Worm (Caenorhabditis elegans) whole organism, mixed stage, embryonic: ENCODE data around the gene set-30.

Experiments
- M03D4.4 ChIP-seq: sonication (generic microtip); optimal IDR thresholded peaks from 2 replicates; lab custom pipeline; 2017; ENCODE audit warnings: mild to moderate bottlenecking, missing genetic modification characterization, missing compliant biosample characterization
- bed-3 ChIP-seq: fragments of 200-800 bp; sonication (Bioruptor generic); optimal IDR thresholded peaks from 3 replicates; lab custom pipeline; 2018; ENCODE audit warnings: mild to moderate bottlenecking, missing genetic modification characterization, moderate library complexity, missing compliant biosample characterization
- blmp-1 ChIP-seq: fragments of 150-350 bp; optimal IDR thresholded peaks from 2 replicates; lab custom pipeline; 2014; ENCODE audit warnings: missing biosample characterization, missing genetic modification characterization
- ceh-39 ChIP-seq: fragments of 150-350 bp; optimal IDR thresholded peaks from 2 replicates; lab custom pipeline; 2014; ENCODE audit warnings: missing biosample characterization, missing genetic modification characterization
- ceh-43 ChIP-seq: fragments of 200-800 bp; sonication (Bioruptor generic); optimal IDR thresholded peaks from 2 replicates; lab custom pipeline; 2018; ENCODE audit warnings: mild to moderate bottlenecking, missing genetic modification characterization, moderate library complexity, missing compliant biosample characterization
- ceh-83 ChIP-seq: fragments of 200-800 bp; sonication (Bioruptor generic); optimal IDR thresholded peaks from 2 replicates; lab custom pipeline; 2018; ENCODE audit warnings: mild to moderate bottlenecking, missing genetic modification characterization, missing compliant biosample characterization
- ces-1 ChIP-seq: fragments of 150-350 bp; optimal IDR thresholded peaks from 2 replicates; lab custom pipeline; 2014; ENCODE audit warnings: missing biosample characterization, missing genetic modification reagents, missing genetic modification characterization
- cnd-1 ChIP-seq: fragments of 200-800 bp; sonication (Bioruptor generic); optimal IDR thresholded peaks from 2 replicates; lab custom pipeline; 2018; ENCODE audit warnings: mild to moderate bottlenecking, missing genetic modification characterization, missing compliant biosample characterization
- drap-1 ChIP-seq: fragments of 200-800 bp; sonication (Bioruptor generic); optimal IDR thresholded peaks from 3 replicates; lab custom pipeline; 2018; ENCODE audit warnings: mild to moderate bottlenecking, missing genetic modification characterization, missing compliant biosample characterization
- elt-1 ChIP-seq: sonication (generic microtip); optimal IDR thresholded peaks from 2 replicates; lab custom pipeline; 2017; ENCODE audit warnings: missing genetic modification characterization, mild to moderate bottlenecking, missing compliant biosample characterization, antibody characterized with exemption, moderate library complexity, borderline replicate concordance; ENCODE audit not compliant: insufficient read depth
- elt-3 ChIP-seq: fragments of 150-350 bp; optimal IDR thresholded peaks from 2 replicates; lab custom pipeline; 2014; ENCODE audit warnings: missing biosample characterization, missing genetic modification characterization
- flh-1 ChIP-seq: fragments of 200-800 bp; sonication (Bioruptor generic); optimal IDR thresholded peaks from 2 replicates; lab custom pipeline; 2018; ENCODE audit warnings: mild to moderate bottlenecking, missing genetic modification characterization, moderate library complexity, missing compliant biosample characterization
- ham-2 ChIP-seq: fragments of 200-800 bp; sonication (Bioruptor generic); optimal IDR thresholded peaks from 2 replicates; lab custom pipeline; 2018; ENCODE audit warnings: mild to moderate bottlenecking, missing genetic modification characterization, missing compliant biosample characterization
- hlh-1 ChIP-seq: fragments of 150-350 bp; optimal IDR thresholded peaks from 2 replicates; lab custom pipeline; 2014; ENCODE audit warnings: missing biosample characterization, missing genetic modification reagents, missing genetic modification characterization
- lin-13 ChIP-seq: fragments of 150-350 bp; optimal IDR thresholded peaks from 2 replicates; lab custom pipeline; 2014; ENCODE audit warnings: missing biosample characterization, missing genetic modification characterization
- lin-32 ChIP-seq: fragments of 200-800 bp; sonication (Bioruptor generic); optimal IDR thresholded peaks from 2 replicates; lab custom pipeline; 2018; ENCODE audit warnings: mild to moderate bottlenecking, missing genetic modification characterization, missing compliant biosample characterization
- lsy-2 ChIP-seq: fragments of 150-350 bp; optimal IDR thresholded peaks from 2 replicates; lab custom pipeline; 2014; ENCODE audit warnings: missing biosample characterization, missing genetic modification characterization
- mab-5 ChIP-seq: fragments of 150-350 bp; optimal IDR thresholded peaks from 2 replicates; lab custom pipeline; 2014; ENCODE audit warnings: missing biosample characterization, missing genetic modification characterization
- mep-1 ChIP-seq: fragments of 150-350 bp; optimal IDR thresholded peaks from 2 replicates; lab custom pipeline; 2017; ENCODE audit warnings: missing biosample characterization, missing genetic modification reagents, missing genetic modification characterization, inconsistent platforms
- mls-2 ChIP-seq: sonication (generic microtip); optimal IDR thresholded peaks from 2 replicates; lab custom pipeline; 2016; ENCODE audit warnings: mild to moderate bottlenecking, missing genetic modification characterization, moderate library complexity, missing compliant biosample characterization
- nhr-12 ChIP-seq: fragments of 150-350 bp; optimal IDR thresholded peaks from 2 replicates; lab custom pipeline; 2014; ENCODE audit warnings: missing biosample characterization, missing genetic modification characterization
- nhr-2 ChIP-seq: fragments of 150-350 bp; optimal IDR thresholded peaks from 2 replicates; lab custom pipeline; 2014; ENCODE audit warnings: missing biosample characterization, missing genetic modification characterization
- nhr-237 ChIP-seq: fragments of 150-350 bp; optimal IDR thresholded peaks from 2 replicates; lab custom pipeline; 2014; ENCODE audit warnings: missing biosample characterization, missing genetic modification characterization
- nhr-28 ChIP-seq: fragments of 150-350 bp; optimal IDR thresholded peaks from 2 replicates; lab custom pipeline; 2014; ENCODE audit warnings: missing biosample characterization, missing genetic modification characterization
- nhr-76 ChIP-seq: sonication (generic microtip); optimal IDR thresholded peaks from 2 replicates; lab custom pipeline; 2017; ENCODE audit warnings: missing biosample characterization, missing genetic modification characterization
- pha-4 ChIP-seq: fragments of 150-350 bp; optimal IDR thresholded peaks from 2 replicates; lab custom pipeline; 2018; ENCODE audit warnings: missing biosample characterization, missing genetic modification reagents, missing genetic modification characterization
- sem-2 ChIP-seq: fragments of 200-800 bp; sonication (Bioruptor generic); optimal IDR thresholded peaks from 2 replicates; lab custom pipeline; 2018; ENCODE audit warnings: mild to moderate bottlenecking, missing genetic modification characterization, missing compliant biosample characterization
- snpc-4 ChIP-seq: fragments of 150-350 bp; optimal IDR thresholded peaks from 2 replicates; lab custom pipeline; 2014; ENCODE audit warnings: missing biosample characterization, missing genetic modification characterization
- sptf-1 ChIP-seq: sonication (generic microtip); optimal IDR thresholded peaks from 2 replicates; lab custom pipeline; 2017; ENCODE audit warnings: mild to moderate bottlenecking, missing genetic modification characterization, moderate library complexity, missing compliant biosample characterization
- tbx-8 ChIP-seq: fragments of 200-800 bp; sonication (Bioruptor generic); optimal IDR thresholded peaks from 2 replicates; lab custom pipeline; 2018; ENCODE audit warnings: mild to moderate bottlenecking, missing genetic modification characterization, moderate library complexity, missing compliant biosample characterization
- unc-120 ChIP-seq: sonication (generic microtip); optimal IDR thresholded peaks from 2 replicates; lab custom pipeline; 2017; ENCODE audit warnings: missing genetic modification characterization, missing compliant biosample characterization; ENCODE audit not compliant: poor library complexity, severe bottlenecking
- unc-39 ChIP-seq: fragments of 150-350 bp; optimal IDR thresholded peaks from 2 replicates; lab custom pipeline; 2014; ENCODE audit warnings: missing biosample characterization, missing genetic modification characterization
- unc-62 ChIP-seq: fragments of 150-350 bp; optimal IDR thresholded peaks from 2 replicates; lab custom pipeline; 2014; ENCODE audit warnings: missing biosample characterization, missing genetic modification reagents, missing genetic modification characterization
- zip-8 ChIP-seq: fragments of 150-350 bp; optimal IDR thresholded peaks from 2 replicates; lab custom pipeline; 2014; ENCODE audit warnings: missing biosample characterization, missing genetic modification characterization
- ztf-11 ChIP-seq: fragments of 150-350 bp; optimal IDR thresholded peaks from 2 replicates; lab custom pipeline; 2014; ENCODE audit warnings: missing biosample characterization, missing genetic modification characterization

The set-30 gene

ce11 chrX:5015775-5016174 is 16.7 kb downstream of the set-30 start, which contains the start of gene ZC449.8:
ZC449.8 (plus strand) TSS chrX:5016075.
- TF ChIP-seq tbx-8 (GFP tag; lab: Kevin White, UChicago) (no peak), zip-8 (no peak), elt-1 (no peak), snpc-4 (tag; lab: Kevin White, UChicago) (no peak), unc-62 (no peak), elt-3 (tag; lab: Kevin White, UChicago) (no peak), flh-1 (GFP tag; lab: Kevin White, UChicago) (no peak), ham-2 (GFP tag; lab: Kevin White, UChicago) (no peak), sem-2 (no peak), nhr-12 (no peak), mab-5 (tag; lab: Kevin White, UChicago) (no peak), ceh-83 (GFP tag; lab: Kevin White, UChicago) (no peak), lin-32 (GFP tag; lab: Kevin White, UChicago) (no peak), ztf-11 (no peak)

ce11 chrX:5017591-5017990 is 18.5 kb downstream of the set-30 start, which contains the start of gene sek-3:
sek-3 (plus strand) TSS chrX:5017891.
- TF ChIP-seq tbx-8 (GFP tag; lab: Kevin White, UChicago), result no peak
- TF ChIP-seq lin-32 (GFP tag; lab: Kevin White, UChicago), result no peak
- TF ChIP-seq ces-1 (GFP tag; lab: Kevin White, UChicago), result no peak
- TF ChIP-seq sem-2, result no peak
- TF ChIP-seq hlh-1 (tag; lab: Kevin White, UChicago), result no peak
- no peak for TF ChIP-seq nhr-76 (tag; lab: Kevin White, UChicago)
- no peak for TF ChIP-seq ceh-43
- no peak for TF ChIP-seq ham-2 (GFP tag; lab: Kevin White, UChicago)
- no peak for TF ChIP-seq lin-13 (tag; lab: Kevin White, UChicago)
- TF ChIP-seq ceh-83 (GFP tag; lab: Kevin White, UChicago), result no peak
- no peak for TF ChIP-seq sptf-1 (tag; lab: Kevin White, UChicago)

DNA sequence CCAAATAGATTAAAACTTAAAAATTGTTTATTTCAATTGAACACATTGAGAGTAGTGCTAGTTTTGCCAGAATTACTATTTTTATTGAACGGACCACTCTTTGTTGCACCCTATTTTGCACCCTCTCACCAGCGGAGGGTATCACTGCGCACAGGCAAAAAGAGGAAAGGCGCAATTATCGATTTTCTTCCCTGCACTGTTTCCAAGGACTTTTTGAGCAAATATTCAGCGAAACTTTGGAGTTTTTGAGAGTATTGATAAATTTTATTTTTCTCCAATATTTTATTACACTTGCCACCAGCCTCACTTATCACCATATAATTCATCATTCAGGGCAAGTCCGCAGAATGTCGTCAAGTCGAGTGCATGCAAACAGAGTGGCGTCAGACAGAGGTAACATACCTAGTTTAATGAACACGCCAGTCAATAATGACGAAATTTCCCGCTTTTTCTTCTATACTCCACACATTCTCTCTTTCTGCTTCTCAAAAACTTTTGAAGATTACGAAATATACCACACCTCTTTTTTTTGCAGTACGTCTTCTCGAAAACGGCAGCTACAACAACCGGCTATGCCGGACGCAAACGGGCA is 19.1 kb downstream of the set-30 start:
- TF ChIP-seq lin-13 (tag; lab: Kevin White, UChicago) (no peak), nhr-237 (tag; lab: Kevin White, UChicago) (no peak), ceh-39 (tag; lab: Kevin White, UChicago) (peak; percentile 23), mep-1 (peak; percentile 46), zip-8 (no peak)

ce11 chrX:5020996-5021395 is 21.9 kb downstream of the set-30 start, which contains the start of gene ZC449.2:
ZC449.2 (plus strand) TSS chrX:5021285.
- TF ChIP-seq blmp-1 (tag; lab: Kevin White, UChicago) (no peak), nhr-2 (tag; lab: Kevin White, UChicago) (no peak), bed-3 (GFP tag; lab: Kevin White, UChicago) (no peak), flh-1 (GFP tag; lab: Kevin White, UChicago) (no peak), nhr-12 (no peak), M03D4.4 (tag; lab: Kevin White, UChicago) (no peak), nhr-237 (tag; lab: Kevin White, UChicago) (no peak), cnd-1 (tag; lab: Kevin White, UChicago) (no peak), ces-1 (GFP tag; lab: Kevin White, UChicago) (no peak)

ce11 chrX:5022682-5023081 is 23.6 kb downstream of the set-30 start:
- TF ChIP-seq lin-32 (GFP tag; lab: Kevin White, UChicago), result peak; percentile 26
- TF ChIP-seq lsy-2 (tag; lab: Kevin White, UChicago), result no peak
- no peak for TF ChIP-seq ceh-39 (tag; lab: Kevin White, UChicago)
- TF ChIP-seq mls-2, result peak; percentile 58
- no peak for TF ChIP-seq elt-3 (tag; lab: Kevin White, UChicago)
- TF ChIP-seq nhr-237 (tag; lab: Kevin White, UChicago), result no peak
- no peak for TF ChIP-seq ces-1 (GFP tag; lab: Kevin White, UChicago)
- TF ChIP-seq snpc-4 (tag; lab: Kevin White, UChicago), result no peak
- no peak for TF ChIP-seq zip-8
- TF ChIP-seq sptf-1 (tag; lab: Kevin White, UChicago), result peak; percentile 84
- no peak for TF ChIP-seq unc-39 (tag; lab: Kevin White, UChicago)
- TF ChIP-seq blmp-1 (tag; lab: Kevin White, UChicago), result no peak
- TF ChIP-seq nhr-28 (tag; lab: Kevin White, UChicago), result no peak
- no peak for TF ChIP-seq flh-1 (GFP tag; lab: Kevin White, UChicago)
- peak; percentile 36 for TF ChIP-seq ham-2 (GFP tag; lab: Kevin White, UChicago)
- peak; percentile 67 for TF ChIP-seq sem-2
- TF ChIP-seq nhr-2 (tag; lab: Kevin White, UChicago), result no peak
- peak; percentile 28 for TF ChIP-seq bed-3 (GFP tag; lab: Kevin White, UChicago)
- no peak for TF ChIP-seq mab-5 (tag; lab: Kevin White, UChicago)
- no peak for TF ChIP-seq nhr-76 (tag; lab: Kevin White, UChicago)
- peak; percentile 67 for TF ChIP-seq drap-1 (GFP tag; lab: Kevin White, UChicago)
- no peak for TF ChIP-seq unc-62
- peak; percentile 36 for TF ChIP-seq unc-120
- no peak for TF ChIP-seq hlh-1 (tag; lab: Kevin White, UChicago)
- TF ChIP-seq ztf-11, result no peak
- TF ChIP-seq nhr-12, result no peak
- no peak for TF ChIP-seq lin-13 (tag; lab: Kevin White, UChicago)
- peak; percentile 60 for TF ChIP-seq tbx-8 (GFP tag; lab: Kevin White, UChicago)
- TF ChIP-seq ceh-83 (GFP tag; lab: Kevin White, UChicago), result peak; percentile 77
- TF ChIP-seq cnd-1 (tag; lab: Kevin White, UChicago), result peak; percentile 72
- TF ChIP-seq M03D4.4 (tag; lab: Kevin White, UChicago), result peak; percentile 80
- TF ChIP-seq elt-1, result no peak
- TF ChIP-seq pha-4 (tag; lab: Kevin White, UChicago), result no peak
- no peak for TF ChIP-seq mep-1
- peak; percentile 42 for TF ChIP-seq ceh-43
